Worm (Caenorhabditis elegans) whole organism, early embryonic: Measurements from ENCODE around the gene gcs-1.

Source experiments
- aly-1 ChIP-seq: sonication (generic microtip); optimal IDR thresholded peaks from 2 replicates; lab custom pipeline; 2016; ENCODE audit warnings: missing genetic modification characterization, missing compliant biosample characterization
- ama-1 ChIP-seq: fragments of 150-350 bp; optimal IDR thresholded peaks from 2 replicates; lab custom pipeline; 2014
- ceh-36 ChIP-seq: sonication (generic microtip); optimal IDR thresholded peaks from 2 replicates; lab custom pipeline; 2016; ENCODE audit warnings: missing genetic modification characterization, inconsistent platforms, missing compliant biosample characterization
- ets-7 ChIP-seq: sonication (generic microtip); optimal IDR thresholded peaks from 2 replicates; lab custom pipeline; 2016; ENCODE audit warnings: missing genotype, missing genetic modification characterization, missing compliant biosample characterization
- flt-1 ChIP-seq: fragments of 200-800 bp; sonication (Bioruptor generic); IDR thresholded peaks from 2 replicates; pipeline ENCODE4 v1.3.6; 2022; ENCODE audit warnings: missing genetic modification characterization, missing compliant biosample characterization
- hnd-1 ChIP-seq: sonication (generic microtip); optimal IDR thresholded peaks from 2 replicates; lab custom pipeline; 2016; ENCODE audit warnings: missing genetic modification characterization, missing compliant biosample characterization
- scrt-1 ChIP-seq: fragments of 200-800 bp; sonication (Bioruptor generic); IDR thresholded peaks from 2 replicates; pipeline ENCODE4 v1.3.6; 2022; ENCODE audit warnings: missing genetic modification characterization, missing compliant biosample characterization

ce11 chrII:8991602-8992001 is 46.5 kb downstream of the gcs-1 start:
- TF ChIP-seq scrt-1 (GFP tag; lab: Robert Waterston, UW) (no peak), aly-1 (tag; lab: Kevin White, UChicago) (no peak), flt-1 (no peak), hnd-1 (tag; lab: Kevin White, UChicago) (no peak), ets-7 (no peak), ama-1 (no peak), ceh-36 (tag; lab: Kevin White, UChicago) (no peak)
